Worm (Caenorhabditis elegans) whole organism, L3 larva: ENCODE results near the gene mrp-4.

Experiments
- R02D3.7 ChIP-seq: fragments of 150-350 bp; optimal IDR thresholded peaks from 2 replicates; lab custom pipeline; 2014; ENCODE audit warnings: missing biosample characterization, missing genetic modification characterization
- ZK546.5 ChIP-seq: sonication (generic microtip); optimal IDR thresholded peaks from 2 replicates; lab custom pipeline; 2017; ENCODE audit warnings: missing biosample characterization, missing genetic modification characterization
- ama-1 ChIP-seq: fragments of 150-350 bp; optimal IDR thresholded peaks from 2 replicates; lab custom pipeline; 2018
- egl-5 ChIP-seq: fragments of 150-350 bp; optimal IDR thresholded peaks from 2 replicates; lab custom pipeline; 2017; ENCODE audit warnings: missing biosample characterization, missing genetic modification reagents, missing genetic modification characterization, inconsistent platforms
- elt-1 ChIP-seq: fragments of 150-350 bp; optimal IDR thresholded peaks from 2 replicates; lab custom pipeline; 2014; ENCODE audit warnings: missing biosample characterization, missing genetic modification characterization
- elt-2 ChIP-seq: sonication (generic microtip); optimal IDR thresholded peaks from 2 replicates; lab custom pipeline; 2016; ENCODE audit warnings: missing genetic modification reagents, mild to moderate bottlenecking, missing genetic modification characterization, missing compliant biosample characterization
- elt-3 ChIP-seq, 3 experiments: fragments of 150-350 bp in 1 of 3; sonication (generic microtip) in 2 of 3; optimal IDR thresholded peaks; 2 replicates in 2 of 3; 4 replicates in 1 of 3; lab custom pipeline; 2014 to 2017; ENCODE audit warnings: missing biosample characterization in 3 of 3, missing genetic modification characterization in 3 of 3
- eor-1 ChIP-seq, 2 experiments: fragments of 150-350 bp; optimal IDR thresholded peaks; 2 replicates each; lab custom pipeline; 2014 to 2018; ENCODE audit warnings: missing biosample characterization in 2 of 2, missing genetic modification characterization in 2 of 2
- fkh-10 ChIP-seq: sonication (generic microtip); optimal IDR thresholded peaks from 2 replicates; lab custom pipeline; 2017; ENCODE audit warnings: missing biosample characterization, missing genetic modification reagents, missing genetic modification characterization
- fkh-2 ChIP-seq: fragments of 150-350 bp; optimal IDR thresholded peaks from 2 replicates; lab custom pipeline; 2014; ENCODE audit warnings: missing biosample characterization, missing genetic modification reagents, missing genetic modification characterization
- hmg-11 ChIP-seq: sonication (generic microtip); optimal IDR thresholded peaks from 2 replicates; lab custom pipeline; 2016; ENCODE audit warnings: missing genetic modification characterization, missing compliant biosample characterization
- jun-1 ChIP-seq: fragments of 150-350 bp; optimal IDR thresholded peaks from 2 replicates; lab custom pipeline; 2014; ENCODE audit warnings: missing biosample characterization, missing genetic modification reagents, missing genetic modification characterization
- lin-15B ChIP-seq: fragments of 150-350 bp; optimal IDR thresholded peaks from 2 replicates; lab custom pipeline; 2014; ENCODE audit warnings: missing biosample characterization, missing genetic modification characterization
- lin-39 ChIP-seq: fragments of 150-350 bp; optimal IDR thresholded peaks from 2 replicates; lab custom pipeline; 2018; ENCODE audit warnings: missing biosample characterization, missing genetic modification reagents, missing genetic modification characterization
- mdl-1 ChIP-seq: fragments of 150-350 bp; optimal IDR thresholded peaks from 2 replicates; lab custom pipeline; 2014; ENCODE audit warnings: missing biosample characterization, missing genetic modification characterization
- nfya-1 ChIP-seq: sonication (generic microtip); optimal IDR thresholded peaks from 2 replicates; lab custom pipeline; 2017; ENCODE audit warnings: missing genetic modification characterization, mild to moderate bottlenecking, missing compliant biosample characterization, antibody characterized with exemption, moderate library complexity; ENCODE audit not compliant: insufficient read depth
- nhr-12 ChIP-seq: fragments of 150-350 bp; optimal IDR thresholded peaks from 2 replicates; lab custom pipeline; 2014; ENCODE audit warnings: missing biosample characterization, missing genetic modification characterization
- nhr-23 ChIP-seq: fragments of 150-350 bp; optimal IDR thresholded peaks from 2 replicates; lab custom pipeline; 2014; ENCODE audit warnings: missing biosample characterization, missing genetic modification reagents, missing genetic modification characterization
- nhr-237 ChIP-seq: fragments of 150-350 bp; optimal IDR thresholded peaks from 2 replicates; lab custom pipeline; 2014; ENCODE audit warnings: missing biosample characterization, missing genetic modification characterization
- nhr-25 ChIP-seq: sonication (generic microtip); optimal IDR thresholded peaks from 2 replicates; lab custom pipeline; 2017; ENCODE audit warnings: missing biosample characterization, missing genetic modification characterization
- nhr-76 ChIP-seq: fragments of 150-350 bp; sonication (generic microtip); optimal IDR thresholded peaks from 5 replicates; lab custom pipeline; 2014; ENCODE audit warnings: missing biosample characterization, missing genetic modification characterization
- pha-4 ChIP-seq: fragments of 150-350 bp; optimal IDR thresholded peaks from 2 replicates; lab custom pipeline; 2014; ENCODE audit warnings: missing biosample characterization, missing genetic modification reagents, missing genetic modification characterization
- pqm-1 ChIP-seq: fragments of 150-350 bp; optimal IDR thresholded peaks from 2 replicates; lab custom pipeline; 2017; ENCODE audit warnings: missing biosample characterization, missing genetic modification characterization, inconsistent platforms
- sea-2 ChIP-seq: fragments of 150-350 bp; sonication (generic microtip); optimal IDR thresholded peaks from 4 replicates; lab custom pipeline; 2014; ENCODE audit warnings: missing biosample characterization, missing genetic modification reagents, missing genetic modification characterization
- skn-1 ChIP-seq: fragments of 150-350 bp; optimal IDR thresholded peaks from 2 replicates; lab custom pipeline; 2014; ENCODE audit warnings: missing biosample characterization, missing genetic modification characterization
- snpc-4 ChIP-seq: fragments of 150-350 bp; optimal IDR thresholded peaks from 2 replicates; lab custom pipeline; 2014; ENCODE audit warnings: missing biosample characterization, missing genetic modification characterization
- unc-39 ChIP-seq: sonication (generic microtip); optimal IDR thresholded peaks from 4 replicates; lab custom pipeline; 2017; ENCODE audit warnings: missing biosample characterization, missing genetic modification characterization
- unc-62 ChIP-seq: fragments of 150-350 bp; sonication (generic microtip); optimal IDR thresholded peaks from 4 replicates; lab custom pipeline; 2014; ENCODE audit warnings: missing biosample characterization, missing genetic modification reagents, missing genetic modification characterization
- ztf-4 ChIP-seq: fragments of 150-350 bp; optimal IDR thresholded peaks from 2 replicates; lab custom pipeline; 2014; ENCODE audit warnings: missing biosample characterization, missing genetic modification characterization

Gene mrp-4

ce11 chrX:9883837-9884324, at the start of gene mrp-4:
Gene mrp-4 (plus strand): TSS chrX:9884274.
- no peak for TF ChIP-seq sea-2 (GFP tag; lab: Kevin White, UChicago)
- TF ChIP-seq skn-1 (tag; lab: Kevin White, UChicago), result no peak
- no peak for TF ChIP-seq nhr-237 (tag; lab: Kevin White, UChicago)
- TF ChIP-seq nhr-76 (tag; lab: Kevin White, UChicago), result no peak
- no peak for TF ChIP-seq elt-3 (tag; optimal IDR thresholded peaks at IDR 0.05; lab: Kevin White, UChicago)
- TF ChIP-seq jun-1 (tag; lab: Kevin White, UChicago), result no peak
- no peak for TF ChIP-seq R02D3.7
- no peak for TF ChIP-seq unc-62 (GFP tag; lab: Kevin White, UChicago)
- TF ChIP-seq nhr-23, result no peak
- no peak for TF ChIP-seq eor-1 (tag; optimal IDR thresholded peaks at IDR 0.05; lab: Kevin White, UChicago)

ce11 chrX:9837989-9838541, 46.0 kb upstream of the mrp-4 start, which contains the start of gene ipla-2:
Gene ipla-2 (minus strand): TSS chrX:9838039.
- TF ChIP-seq snpc-4 (tag; lab: Kevin White, UChicago) (peak; percentile 68), fkh-2 (tag; lab: Kevin White, UChicago) (no peak), elt-2 (tag; lab: Kevin White, UChicago) (peak; percentile 41), ama-1 (peak; percentile 45), skn-1 (tag; lab: Kevin White, UChicago) (peak; percentile 51), pha-4 (peak; percentile 71), mdl-1 (tag; lab: Kevin White, UChicago) (peak; percentile 23), pqm-1 (tag; lab: Kevin White, UChicago) (peak; percentile 46), ZK546.5 (tag; lab: Kevin White, UChicago) (no peak), lin-15B (tag; lab: Kevin White, UChicago) (peak; percentile 75), fkh-10 (GFP tag; lab: Kevin White, UChicago) (peak; percentile 74), lin-39 (tag; lab: Kevin White, UChicago) (peak; percentile 47), nhr-25 (tag; lab: Kevin White, UChicago) (peak; percentile 66), ztf-4 (tag; lab: Kevin White, UChicago) (no peak), hmg-11 (tag; lab: Kevin White, UChicago) (peak; percentile 56), unc-39 (tag; lab: Kevin White, UChicago) (no peak), jun-1 (tag; lab: Kevin White, UChicago) (peak; percentile 39), nfya-1 (tag; lab: Kevin White, UChicago) (peak; percentile 75)
- TF ChIP-seq, all 47 proteins: peak for 14

DNA sequence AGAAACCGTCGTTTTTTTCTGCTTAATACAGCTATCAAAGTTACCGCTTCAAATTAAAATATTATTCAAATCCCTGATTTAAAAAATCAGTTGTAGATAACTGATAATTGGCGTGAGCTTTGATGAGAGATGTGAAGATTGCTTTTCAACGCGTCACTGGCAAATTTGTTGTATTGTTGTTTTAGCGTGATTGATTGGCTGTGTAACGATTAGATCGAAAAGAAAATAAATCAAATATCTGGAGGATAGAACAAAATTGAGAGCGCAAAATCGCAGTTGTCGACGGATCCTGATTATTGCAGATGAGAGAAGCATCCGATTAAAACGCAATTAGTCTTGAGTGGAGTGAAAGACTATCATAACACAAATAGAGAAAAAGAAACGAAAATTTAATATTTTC, 43.2 kb upstream of the mrp-4 start:
- TF ChIP-seq nhr-12 (tag; lab: Kevin White, UChicago), result no peak
- TF ChIP-seq elt-1 (tag; lab: Kevin White, UChicago), result no peak
- no peak for TF ChIP-seq sea-2 (GFP tag; lab: Kevin White, UChicago)

DNA sequence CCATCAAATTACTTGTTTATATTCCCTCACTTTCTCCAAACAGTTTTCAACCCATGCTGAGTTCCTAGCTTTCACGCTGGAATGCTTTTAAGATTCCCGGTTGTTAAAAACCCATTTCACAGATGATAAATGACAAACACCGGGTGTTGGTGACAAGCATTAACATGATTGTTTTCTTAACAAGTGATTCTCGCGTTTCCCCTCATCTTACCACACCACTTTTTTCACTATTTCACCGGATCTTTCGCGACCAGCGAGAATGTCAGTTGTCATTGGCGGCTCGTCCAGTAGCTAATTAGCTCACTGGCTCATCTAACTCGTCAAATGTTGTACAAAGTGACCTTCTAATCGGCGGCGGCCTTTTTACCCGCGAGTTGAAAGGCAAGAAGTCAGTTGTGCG, 42.0 kb upstream of the mrp-4 start:
- TF ChIP-seq nfya-1 (tag; lab: Kevin White, UChicago) (peak; percentile 25), lin-39 (tag; lab: Kevin White, UChicago) (peak; percentile 22), skn-1 (tag; lab: Kevin White, UChicago) (no peak), egl-5 (tag; lab: Kevin White, UChicago) (peak; percentile 85)

DNA sequence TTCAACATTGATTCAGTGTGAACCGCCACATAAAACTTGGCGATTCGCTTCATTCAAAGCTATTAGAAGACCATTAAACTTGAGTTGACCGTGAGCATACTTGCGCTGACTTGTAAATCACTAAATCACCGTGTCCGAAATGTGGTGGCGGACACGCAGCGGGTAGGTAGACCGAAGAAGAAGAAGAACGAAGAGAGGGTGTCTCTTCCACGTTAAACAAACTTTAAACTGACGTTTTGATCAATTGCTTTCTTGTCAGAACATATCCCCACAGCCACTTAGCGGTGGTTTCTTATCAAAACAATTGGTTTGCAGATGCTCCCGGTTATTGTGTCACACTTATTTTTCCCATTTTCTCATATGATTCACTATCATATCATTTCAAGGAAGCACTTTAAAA, 40.5 kb upstream of the mrp-4 start:
- no peak for TF ChIP-seq R02D3.7
- TF ChIP-seq egl-5 (tag; lab: Kevin White, UChicago), result peak; percentile 16

DNA sequence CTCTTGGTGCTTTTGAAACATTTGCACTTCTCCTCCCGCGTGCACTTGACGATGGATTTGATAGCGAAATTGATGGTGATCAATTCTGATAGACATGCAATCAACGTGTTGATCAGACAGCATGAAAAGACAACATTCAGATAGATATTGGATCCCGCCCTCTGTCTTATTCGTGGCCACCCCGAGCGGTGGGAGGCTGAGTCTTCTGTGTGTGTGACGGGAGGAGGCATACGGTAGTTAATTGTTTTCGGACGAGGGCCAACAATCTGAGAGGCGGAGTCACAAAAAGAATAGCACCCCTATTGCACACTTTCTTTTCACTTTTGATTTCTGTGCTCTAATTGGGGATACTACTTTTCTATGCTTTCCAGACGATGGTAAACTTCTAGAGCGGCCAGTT, 38.2 kb upstream of the mrp-4 start:
- TF ChIP-seq lin-39 (tag; lab: Kevin White, UChicago) (no peak), nfya-1 (tag; lab: Kevin White, UChicago) (peak; percentile 26)
